Fruit fly (Drosophila melanogaster) whole organism, embryonic: ENCODE data around the gene CG42542.

Experiments used
- Atf6 ChIP-seq: fragments of 200-800 bp; sonication (Bioruptor generic); IDR thresholded peaks from 2 replicates; pipeline ENCODE4 v1.3.6; 2022; ENCODE audit warnings: missing biosample characterization, missing genetic modification characterization
- BtbVII ChIP-seq: fragments of 200-800 bp; sonication (Bioruptor generic); optimal IDR thresholded peaks from 3 replicates; lab custom pipeline; 2017; ENCODE audit warnings: missing biosample characterization, mild to moderate bottlenecking, missing genetic modification characterization
- C15 ChIP-seq: fragments of 200-800 bp; sonication (Bioruptor generic); IDR thresholded peaks from 3 replicates; pipeline ENCODE4 v1.3.6; 2022; ENCODE audit warnings: missing biosample characterization, missing genetic modification characterization
- CG10274 ChIP-seq: fragments of 200-800 bp; sonication (Bioruptor generic); optimal IDR thresholded peaks from 3 replicates; lab custom pipeline; 2017; ENCODE audit warnings: missing biosample characterization, mild to moderate bottlenecking, missing genetic modification characterization
- CG10654 ChIP-seq: fragments of 200-800 bp; sonication (Bioruptor generic); optimal IDR thresholded peaks from 2 replicates; lab custom pipeline; 2016; ENCODE audit warnings: missing biosample characterization, missing genetic modification characterization
- CG11695 ChIP-seq: fragments of 200-800 bp; sonication (Bioruptor generic); IDR thresholded peaks from 3 replicates; pipeline ENCODE4 v1.3.6; 2022; ENCODE audit warnings: missing biosample characterization, missing genetic modification characterization
- CG11696 ChIP-seq: fragments of 200-800 bp; sonication (Bioruptor generic); IDR thresholded peaks from 2 replicates; pipeline ENCODE4 v1.3.6; 2022; ENCODE audit warnings: missing biosample characterization, missing genetic modification characterization
- CG12071 ChIP-seq: fragments of 200-800 bp; sonication (Bioruptor generic); optimal IDR thresholded peaks from 3 replicates; lab custom pipeline; 2018; ENCODE audit warnings: missing biosample characterization, mild to moderate bottlenecking, missing genetic modification characterization
- CG12299 ChIP-seq: fragments of 200-800 bp; sonication (Bioruptor generic); optimal IDR thresholded peaks from 2 replicates; lab custom pipeline; 2018; ENCODE audit warnings: missing biosample characterization, mild to moderate bottlenecking, missing genetic modification characterization
- CG13624 ChIP-seq: fragments of 200-800 bp; sonication (Bioruptor generic); optimal IDR thresholded peaks from 2 replicates; lab custom pipeline; 2016; ENCODE audit warnings: missing biosample characterization, missing genetic modification characterization
- CG14710 ChIP-seq: fragments of 200-800 bp; sonication (Bioruptor generic); optimal IDR thresholded peaks from 3 replicates; lab custom pipeline; 2019; ENCODE audit warnings: missing biosample characterization, mild to moderate bottlenecking, missing genetic modification characterization, moderate library complexity
- CG17186 ChIP-seq: fragments of 200-800 bp; sonication (Bioruptor generic); optimal IDR thresholded peaks from 3 replicates; lab custom pipeline; 2017; ENCODE audit warnings: missing biosample characterization, missing genetic modification reagents, missing genetic modification characterization
- CG17612 ChIP-seq: fragments of 200-800 bp; sonication (Bioruptor generic); IDR thresholded peaks from 2 replicates; pipeline ENCODE4 v1.3.6; 2022; ENCODE audit warnings: missing biosample characterization, missing genetic modification characterization
- CG3065 ChIP-seq: fragments of 200-800 bp; sonication (Bioruptor generic); optimal IDR thresholded peaks from 2 replicates; lab custom pipeline; 2016; ENCODE audit warnings: missing biosample characterization, missing genetic modification characterization
- CG6813 ChIP-seq: fragments of 200-800 bp; sonication (Bioruptor generic); optimal IDR thresholded peaks from 2 replicates; lab custom pipeline; 2017; ENCODE audit warnings: missing biosample characterization, missing genetic modification characterization, mild to moderate bottlenecking, moderate library complexity, missing genetic modification reagents
- CG7556 ChIP-seq: fragments of 200-800 bp; sonication (Bioruptor generic); optimal IDR thresholded peaks from 2 replicates; lab custom pipeline; 2017; ENCODE audit warnings: missing biosample characterization, mild to moderate bottlenecking, missing genetic modification characterization
- CG8944 ChIP-seq: fragments of 200-800 bp; sonication (Bioruptor generic); optimal IDR thresholded peaks from 3 replicates; lab custom pipeline; 2016; ENCODE audit warnings: missing biosample characterization, missing genetic modification characterization
- CG9876 ChIP-seq: fragments of 200-800 bp; sonication (Bioruptor generic); optimal IDR thresholded peaks from 2 replicates; lab custom pipeline; 2016; ENCODE audit warnings: missing biosample characterization, missing genetic modification characterization
- CHES-1-like ChIP-seq: fragments of 200-800 bp; sonication (Bioruptor generic); optimal IDR thresholded peaks from 2 replicates; lab custom pipeline; 2016; ENCODE audit warnings: missing biosample characterization, missing genetic modification characterization
- CTCF ChIP-seq: fragments of 200-800 bp; sonication (Bioruptor generic); optimal IDR thresholded peaks from 2 replicates; lab custom pipeline; 2017; ENCODE audit warnings: missing biosample characterization, mild to moderate bottlenecking, missing genetic modification characterization, moderate library complexity
- D19A ChIP-seq: fragments of 200-800 bp; optimal IDR thresholded peaks from 3 replicates; lab custom pipeline; 2019; ENCODE audit warnings: missing biosample characterization, mild to moderate bottlenecking, missing genetic modification characterization, moderate library complexity
- Dfd ChIP-seq, 2 experiments: fragments of >200 bp; optimal IDR thresholded peaks; 2 replicates each; lab custom pipeline; 2017; ENCODE audit warnings: missing biosample characterization in 2 of 2, missing genetic modification characterization in 2 of 2
- Fer3 ChIP-seq: fragments of 200-800 bp; sonication (Bioruptor generic); optimal IDR thresholded peaks from 2 replicates; lab custom pipeline; 2018; ENCODE audit warnings: missing biosample characterization, mild to moderate bottlenecking, missing genetic modification characterization, moderate library complexity
- Lpt ChIP-seq: fragments of >200 bp; optimal IDR thresholded peaks from 2 replicates; lab custom pipeline; 2018; ENCODE audit warnings: missing biosample characterization, missing genetic modification characterization
- MTF-1 ChIP-seq: fragments of 200-800 bp; sonication (Bioruptor generic); optimal IDR thresholded peaks from 2 replicates; lab custom pipeline; 2018; ENCODE audit warnings: missing biosample characterization, mild to moderate bottlenecking, missing genetic modification characterization, borderline replicate concordance
- NC2β ChIP-seq: fragments of 200-800 bp; sonication (Bioruptor generic); optimal IDR thresholded peaks from 2 replicates; lab custom pipeline; 2016; ENCODE audit warnings: missing biosample characterization, missing genetic modification characterization
- Oaz ChIP-seq: fragments of 200-800 bp; sonication (Bioruptor generic); IDR thresholded peaks from 2 replicates; pipeline ENCODE4 v1.3.6; 2022; ENCODE audit warnings: missing biosample characterization, missing genetic modification characterization
- Ravus ChIP-seq: fragments of 200-800 bp; sonication (Bioruptor generic); IDR thresholded peaks from 2 replicates; pipeline ENCODE4 v1.3.6; 2022; ENCODE audit warnings: missing biosample characterization, missing genetic modification characterization
- Side ChIP-seq: fragments of 200-800 bp; sonication (Bioruptor generic); optimal IDR thresholded peaks from 2 replicates; lab custom pipeline; 2016; ENCODE audit warnings: missing biosample characterization, missing genetic modification characterization
- Six4 ChIP-seq: fragments of 200-800 bp; sonication (Bioruptor generic); optimal IDR thresholded peaks from 2 replicates; lab custom pipeline; 2016; ENCODE audit warnings: missing biosample characterization, missing genetic modification characterization
- Sox102F ChIP-seq: fragments of 200-800 bp; sonication (Bioruptor generic); optimal IDR thresholded peaks from 2 replicates; lab custom pipeline; 2018; ENCODE audit warnings: missing biosample characterization, mild to moderate bottlenecking, missing genetic modification characterization, moderate library complexity
- Sry-δ ChIP-seq: fragments of 200-800 bp; sonication (Bioruptor generic); optimal IDR thresholded peaks from 2 replicates; lab custom pipeline; 2016; ENCODE audit warnings: missing biosample characterization, missing genetic modification characterization
- ab ChIP-seq: fragments of 200-800 bp; sonication (Bioruptor generic); optimal IDR thresholded peaks from 2 replicates; lab custom pipeline; 2016; ENCODE audit warnings: missing biosample characterization, missing genetic modification characterization
- bcd ChIP-seq: fragments of 200-800 bp; sonication (Bioruptor generic); optimal IDR thresholded peaks from 2 replicates; lab custom pipeline; 2017; ENCODE audit warnings: missing biosample characterization, mild to moderate bottlenecking, missing genetic modification characterization
- br ChIP-seq: fragments of >200 bp; optimal IDR thresholded peaks from 2 replicates; lab custom pipeline; 2017
- esg ChIP-seq: fragments of 200-800 bp; sonication (Bioruptor generic); conservative IDR thresholded peaks from 2 replicates; pipeline ENCODE4 v1.3.6; 2022; ENCODE audit warnings: missing biosample characterization, missing genetic modification characterization
- fu2 ChIP-seq: fragments of 200-800 bp; sonication (Bioruptor generic); optimal IDR thresholded peaks from 2 replicates; lab custom pipeline; 2016; ENCODE audit warnings: missing biosample characterization, missing genetic modification characterization
- gfzf ChIP-seq: fragments of 200-800 bp; sonication (Bioruptor generic); optimal IDR thresholded peaks from 2 replicates; lab custom pipeline; 2016; ENCODE audit warnings: missing biosample characterization, mild to moderate bottlenecking, missing genetic modification characterization, moderate library complexity
- hbn ChIP-seq: fragments of 200-800 bp; sonication (Bioruptor generic); IDR thresholded peaks from 2 replicates; pipeline ENCODE4 v1.3.6; 2022; ENCODE audit warnings: missing biosample characterization, missing genetic modification characterization; ENCODE audit not compliant: partially characterized antibody
- hth ChIP-seq: fragments of >200 bp; optimal IDR thresholded peaks from 2 replicates; lab custom pipeline; 2017; ENCODE audit warnings: inconsistent platforms
- insv ChIP-seq, 2 experiments: fragments of 200-800 bp; sonication (Bioruptor generic); optimal IDR thresholded peaks; 3 replicates each; lab custom pipeline; 2016 to 2018; ENCODE audit warnings: missing biosample characterization in 2 of 2, missing genetic modification characterization in 2 of 2
- p53 ChIP-seq: fragments of 200-800 bp; sonication (Bioruptor generic); optimal IDR thresholded peaks from 2 replicates; lab custom pipeline; 2016; ENCODE audit warnings: missing biosample characterization, missing genetic modification characterization
- schlank ChIP-seq: fragments of 200-800 bp; sonication (Bioruptor generic); optimal IDR thresholded peaks from 2 replicates; lab custom pipeline; 2018; ENCODE audit warnings: missing biosample characterization, mild to moderate bottlenecking, missing genetic modification characterization
- sens-2 ChIP-seq: fragments of 200-800 bp; sonication (Bioruptor generic); IDR thresholded peaks from 2 replicates; pipeline ENCODE4 v1.3.6; 2022; ENCODE audit warnings: missing biosample characterization, missing genetic modification characterization
- so ChIP-seq: fragments of 200-800 bp; sonication (Bioruptor generic); IDR thresholded peaks from 3 replicates; pipeline ENCODE4 v1.3.6; 2022; ENCODE audit warnings: missing biosample characterization, missing genetic modification characterization
- sqz ChIP-seq: fragments of 200-800 bp; sonication (Bioruptor generic); optimal IDR thresholded peaks from 3 replicates; lab custom pipeline; 2018; ENCODE audit warnings: missing biosample characterization, mild to moderate bottlenecking, missing genetic modification characterization
- ssp ChIP-seq: fragments of 200-800 bp; sonication (Bioruptor generic); IDR thresholded peaks from 2 replicates; pipeline ENCODE4 v1.3.6; 2022; ENCODE audit warnings: missing biosample characterization, missing genetic modification characterization
- toy ChIP-seq: fragments of 200-800 bp; sonication (Bioruptor generic); IDR thresholded peaks from 2 replicates; pipeline ENCODE4 v1.3.6; 2022; ENCODE audit warnings: missing biosample characterization, missing genetic modification characterization
- trh ChIP-seq: fragments of 200-800 bp; sonication (Bioruptor generic); optimal IDR thresholded peaks from 2 replicates; lab custom pipeline; 2016; ENCODE audit warnings: missing biosample characterization, missing genetic modification characterization
- vnd ChIP-seq: fragments of 200-800 bp; sonication (Bioruptor generic); IDR thresholded peaks from 3 replicates; pipeline ENCODE4 v1.3.6; 2022; ENCODE audit warnings: missing biosample characterization, missing genetic modification characterization; ENCODE audit not compliant: partially characterized antibody
- vvl ChIP-seq: fragments of 200-800 bp; sonication (Bioruptor generic); IDR thresholded peaks from 2 replicates; pipeline ENCODE4 v1.3.6; 2022; ENCODE audit warnings: missing biosample characterization, missing genetic modification characterization
- wdn ChIP-seq: fragments of 200-800 bp; sonication (Bioruptor generic); IDR thresholded peaks from 2 replicates; pipeline ENCODE4 v1.3.6; 2022; ENCODE audit warnings: missing biosample characterization, missing genetic modification characterization

Gene CG42542

dm6 chr3R:15229329-15229876, 33.0 kb downstream of the CG42542 start, which contains the start of the genes Art3 and mRpS10 (continued):
- TF ChIP-seq vnd (no peak), Lpt (GFP tag; lab: Kevin White, UChicago) (no peak), schlank (tag; lab: Kevin White, UChicago) (peak; percentile 100), gfzf (GFP tag; lab: Kevin White, UChicago) (peak; percentile 89), wdn (GFP tag; lab: Robert Waterston, UW) (peak; percentile 100), MTF-1 (GFP tag; lab: Kevin White, UChicago) (peak; percentile 100), Six4 (peak; percentile 100), CG12299 (peak; percentile 100), esg (GFP tag; lab: Robert Waterston, UW) (peak; percentile 100), ab (GFP tag; lab: Kevin White, UChicago) (peak; percentile 98), Dfd (GFP tag; optimal IDR thresholded peaks at IDR 0.05; lab: Kevin White, UChicago) (peak in 1 of 2 experiments; percentile 98), CG17612 (peak; percentile 100), CG10654 (peak; percentile 100), Sry-δ (GFP tag; lab: Kevin White, UChicago) (peak; percentile 91), sqz (GFP tag; lab: Kevin White, UChicago) (peak; percentile 100), Atf6 (GFP tag; lab: Robert Waterston, UW) (peak; percentile 100), Side (GFP tag; lab: Kevin White, UChicago) (peak; percentile 100), CG11696 (GFP tag; lab: Robert Waterston, UW) (peak; percentile 99), bcd (GFP tag; lab: Kevin White, UChicago) (peak; percentile 100), hth (lab: Kevin White, UChicago) (no peak), sens-2 (GFP tag; lab: Robert Waterston, UW) (peak; percentile 100), p53 (GFP tag; lab: Kevin White, UChicago) (peak; percentile 99), CG10274 (peak; percentile 96), hbn (peak; percentile 47), Ravus (GFP tag; lab: Robert Waterston, UW) (peak; percentile 99), Fer3 (tag; lab: Kevin White, UChicago) (peak; percentile 100), Sox102F (peak; percentile 100), so (GFP tag; lab: Robert Waterston, UW) (peak; percentile 100), CG7556 (GFP tag; lab: Kevin White, UChicago) (peak; percentile 100), toy (GFP tag; lab: Robert Waterston, UW) (peak; percentile 100), vvl (GFP tag; lab: Robert Waterston, UW) (peak; percentile 100), CHES-1-like (GFP tag; lab: Kevin White, UChicago) (peak; percentile 100), BtbVII (GFP tag; lab: Kevin White, UChicago) (peak; percentile 100), ssp (GFP tag; lab: Robert Waterston, UW) (peak; percentile 97), fu2 (GFP tag; lab: Kevin White, UChicago) (peak; percentile 100), CG6813 (GFP tag; lab: Kevin White, UChicago) (peak; percentile 100), CG12071 (GFP tag; lab: Kevin White, UChicago) (peak; percentile 100), CG9876 (GFP tag; lab: Kevin White, UChicago) (peak; percentile 99), CG11695 (GFP tag; lab: Robert Waterston, UW) (peak; percentile 100), Oaz (peak; percentile 100), C15 (peak; percentile 100), CTCF (GFP tag; lab: Kevin White, UChicago) (peak; percentile 82), CG17186 (GFP tag; lab: Kevin White, UChicago) (peak; percentile 98), CG3065 (peak; percentile 100), insv (GFP tag; optimal IDR thresholded peaks at IDR 0.05; lab: Kevin White, UChicago) (peak; percentile 69 to 88), CG14710 (peak; percentile 99), trh (GFP tag; lab: Kevin White, UChicago) (peak; percentile 100), D19A (tag; lab: Kevin White, UChicago) (peak; percentile 99), CG8944 (GFP tag; lab: Kevin White, UChicago) (peak; percentile 100), br (lab: Kevin White, UChicago) (no peak), CG13624 (GFP tag; lab: Kevin White, UChicago) (peak; percentile 100), NC2β (GFP tag; lab: Kevin White, UChicago) (peak; percentile 100)
